Fruit fly (Drosophila melanogaster): Measurements from ENCODE around the gene beat-IIIa.

DNA sequence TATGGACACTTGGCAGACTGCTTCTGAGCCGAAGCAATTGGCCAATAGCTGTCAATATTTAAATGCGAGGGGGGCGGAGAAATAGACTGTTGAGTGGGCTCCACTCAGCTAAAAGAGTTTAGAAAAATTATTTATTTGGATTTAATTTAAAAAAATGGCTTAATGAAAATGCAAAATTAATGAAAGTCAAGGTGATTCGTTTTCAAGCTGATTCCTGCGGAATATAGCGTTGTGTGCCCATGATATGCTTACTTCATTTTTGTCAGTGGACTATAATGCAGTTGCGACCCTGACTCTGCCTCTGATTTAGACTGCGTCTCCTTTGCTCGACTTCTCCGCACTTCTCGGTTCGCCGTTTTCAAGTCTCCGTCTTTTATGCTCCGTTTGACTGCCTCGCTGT lies 86.0 kb downstream of the beat-IIIa start:
- TF ChIP-seq Myc (optimal IDR thresholded peaks at IDR 0.05) (no peak), Sin3A (optimal IDR thresholded peaks at IDR 0.05) (no peak), insv (optimal IDR thresholded peaks at IDR 0.05) (no peak), psq (optimal IDR thresholded peaks at IDR 0.05) (no peak)
